Worm (Caenorhabditis elegans): ENCODE measurements around the gene col-121.

DNA sequence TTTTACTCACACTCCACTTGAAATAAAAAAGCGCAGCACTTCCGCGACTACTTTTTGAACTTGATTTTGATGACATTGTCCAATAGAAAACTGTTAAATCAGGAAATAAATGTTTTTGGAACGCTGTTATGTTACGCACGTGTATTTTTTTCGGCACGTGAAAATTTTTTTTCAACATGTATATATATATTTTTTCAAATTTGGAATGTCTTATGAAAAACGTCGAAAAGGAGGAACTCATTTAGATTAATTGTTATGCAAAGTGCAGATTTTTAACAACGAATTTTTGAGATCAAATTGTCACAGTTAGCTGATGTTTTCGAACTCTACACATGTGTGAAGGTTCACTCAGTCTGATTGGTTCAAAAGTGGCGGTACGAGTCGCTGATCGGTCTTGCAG, 2.5 kb upstream of the col-121 start, which contains the start of gene F56D5.2:
- TF ChIP-seq tbx-2 (tag; optimal IDR thresholded peaks at IDR 0.05) (no peak), nhr-237 (tag; optimal IDR thresholded peaks at IDR 0.05) (no peak), pha-4 (tag; optimal IDR thresholded peaks at IDR 0.05) (no peak), ZK546.5 (tag; optimal IDR thresholded peaks at IDR 0.05) (no peak), egl-27 (tag; optimal IDR thresholded peaks at IDR 0.05) (no peak), ztf-11 (tag; optimal IDR thresholded peaks at IDR 0.05) (no peak), fkh-10 (GFP tag; optimal IDR thresholded peaks at IDR 0.05) (no peak), elt-3 (tag; optimal IDR thresholded peaks at IDR 0.05) (no peak), ceh-9 (tag; optimal IDR thresholded peaks at IDR 0.05) (no peak), nhr-76 (tag; optimal IDR thresholded peaks at IDR 0.05) (no peak), nhr-25 (tag; optimal IDR thresholded peaks at IDR 0.05) (no peak), elt-1 (tag; optimal IDR thresholded peaks at IDR 0.05) (no peak), unc-39 (tag; optimal IDR thresholded peaks at IDR 0.05) (no peak)
